Fruit fly (Drosophila melanogaster): Measurements from ENCODE around the gene CG45489.
A peak's percentile ranks its signal among the peaks of the same experiment; 100 is the strongest.

Gene CG45489

DNA sequence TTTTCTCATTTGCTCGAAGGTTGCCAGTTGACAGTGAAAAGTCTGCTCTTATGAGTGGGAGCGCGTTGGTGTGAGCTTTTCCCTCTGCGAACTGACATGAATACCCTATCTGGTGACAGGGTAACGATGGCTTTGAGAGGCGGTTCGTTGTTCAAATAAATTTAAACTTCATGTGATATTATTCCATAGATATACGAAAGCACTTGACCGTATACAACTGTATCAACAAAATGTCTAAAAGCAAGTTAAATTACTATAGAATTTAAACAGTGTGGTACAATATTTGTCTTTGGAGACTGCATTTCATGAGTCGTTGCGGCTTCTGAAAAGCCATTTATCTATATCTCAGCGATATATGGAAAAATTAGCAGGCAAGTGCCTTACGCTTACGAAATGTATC is 35.2 kb upstream of the CG45489 start (continued):
- TF ChIP-seq BEAF-32 (GFP tag; optimal IDR thresholded peaks at IDR 0.05): no peak
- peak; percentile 30 for TF ChIP-seq Hr3 (GFP tag; optimal IDR thresholded peaks at IDR 0.05)
- TF ChIP-seq CG11695 (GFP tag; IDR thresholded peaks at IDR 0.05): peak; percentile 45; the same call in 1 of the 3 replicates
- peak; percentile 27 for TF ChIP-seq CG9437 (GFP tag; optimal IDR thresholded peaks at IDR 0.05)
- TF ChIP-seq unc-4 (GFP tag; IDR thresholded peaks at IDR 0.05; ENCODE audit: partially characterized antibody): no peak
- TF ChIP-seq Aef1 (GFP tag; IDR thresholded peaks at IDR 0.05): no peak
- peak; percentile 44 for TF ChIP-seq CG10366 (GFP tag; IDR thresholded peaks at IDR 0.05)
- no peak for TF ChIP-seq Rx (GFP tag; IDR thresholded peaks at IDR 0.05)
- no peak for TF ChIP-seq klu (GFP tag; IDR thresholded peaks at IDR 0.05)
- peak; percentile 55 for TF ChIP-seq CG14441 (GFP tag; IDR thresholded peaks at IDR 0.05)
- TF ChIP-seq Trl (optimal IDR thresholded peaks at IDR 0.05): no peak
- TF ChIP-seq Trl (GFP tag; optimal IDR thresholded peaks at IDR 0.05): peak; percentile 10
- TF ChIP-seq lbe (GFP tag; optimal IDR thresholded peaks at IDR 0.05): no peak
- TF ChIP-seq CG5245 (GFP tag; optimal IDR thresholded peaks at IDR 0.05): no peak
- TF ChIP-seq CG4404 (GFP tag; IDR thresholded peaks at IDR 0.05): no peak
- TF ChIP-seq CG3281 (GFP tag; optimal IDR thresholded peaks at IDR 0.05): peak; percentile 32
- TF ChIP-seq chm (GFP tag; IDR thresholded peaks at IDR 0.05): no peak
- TF ChIP-seq CG6175 (GFP tag; IDR thresholded peaks at IDR 0.05): no peak
- TF ChIP-seq YL-1 (GFP tag; optimal IDR thresholded peaks at IDR 0.05): no peak
- TF ChIP-seq fd3F (GFP tag; optimal IDR thresholded peaks at IDR 0.05): peak; percentile 44
- TF ChIP-seq CG2202 (tag; optimal IDR thresholded peaks at IDR 0.05): no peak
- no peak for TF ChIP-seq org-1 (GFP tag; optimal IDR thresholded peaks at IDR 0.05)
- no peak for TF ChIP-seq ap (GFP tag; IDR thresholded peaks at IDR 0.05)
- no peak for TF ChIP-seq CG7271 (tag; optimal IDR thresholded peaks at IDR 0.05)
- no peak for TF ChIP-seq shn (GFP tag; optimal IDR thresholded peaks at IDR 0.05)
- no peak for TF ChIP-seq CG4328 (GFP tag; optimal IDR thresholded peaks at IDR 0.05)
- TF ChIP-seq CG12744 (GFP tag; optimal IDR thresholded peaks at IDR 0.05): no peak
- TF ChIP-seq CG17912 (GFP tag; optimal IDR thresholded peaks at IDR 0.05): no peak
- TF ChIP-seq Six4 (GFP tag; optimal IDR thresholded peaks at IDR 0.05): no peak
- peak; percentile 22; the same call in 1 of the 2 replicates for TF ChIP-seq CG32767 (GFP tag; IDR thresholded peaks at IDR 0.05)
- peak; percentile 1 for TF ChIP-seq ind (GFP tag; optimal IDR thresholded peaks at IDR 0.05)
- no peak for TF ChIP-seq sisA (GFP tag; IDR thresholded peaks at IDR 0.05)
- no peak for TF ChIP-seq Doc2 (GFP tag; IDR thresholded peaks at IDR 0.05)
- peak; percentile 16 for TF ChIP-seq CG8388 (GFP tag; optimal IDR thresholded peaks at IDR 0.05)
- TF ChIP-seq Blimp-1 (GFP tag; optimal IDR thresholded peaks at IDR 0.05): no peak
- TF ChIP-seq cg (GFP tag; optimal IDR thresholded peaks at IDR 0.05): no peak
- TF ChIP-seq CG11696 (GFP tag; IDR thresholded peaks at IDR 0.05): no peak
- TF ChIP-seq CG3726 (GFP tag; IDR thresholded peaks at IDR 0.05): no peak
- TF ChIP-seq CG12769 (tag; optimal IDR thresholded peaks at IDR 0.05): peak; percentile 57
- TF ChIP-seq az2 (GFP tag; optimal IDR thresholded peaks at IDR 0.05): peak; percentile 34
- no peak for TF ChIP-seq CG11093 (GFP tag; IDR thresholded peaks at IDR 0.05)
- TF ChIP-seq jigr1 (GFP tag; IDR thresholded peaks at IDR 0.05): no peak
- peak; percentile 20 for TF ChIP-seq ATbp (GFP tag; optimal IDR thresholded peaks at IDR 0.05)
- no peak for TF ChIP-seq kni (GFP tag; optimal IDR thresholded peaks at IDR 0.05)
- no peak for TF ChIP-seq NK7.1 (GFP tag; optimal IDR thresholded peaks at IDR 0.05)
- TF ChIP-seq gro (GFP tag; optimal IDR thresholded peaks at IDR 0.05): no peak
- TF ChIP-seq CG8359 (GFP tag; optimal IDR thresholded peaks at IDR 0.05; ENCODE audit: borderline replicate concordance): no peak
- TF ChIP-seq ranshi (GFP tag; IDR thresholded peaks at IDR 0.05): no peak
- TF ChIP-seq CG5953 (GFP tag; IDR thresholded peaks at IDR 0.05): no peak
- no peak for TF ChIP-seq cato (GFP tag; optimal IDR thresholded peaks at IDR 0.05; ENCODE audit: borderline replicate concordance)
- no peak for TF ChIP-seq ERR (GFP tag; optimal IDR thresholded peaks at IDR 0.05)
- TF ChIP-seq dmrt99B (tag; optimal IDR thresholded peaks at IDR 0.05): peak; percentile 53
- TF ChIP-seq Asciz (GFP tag; optimal IDR thresholded peaks at IDR 0.05): no peak

Data from whole organism, embryonic.